Worm (Caenorhabditis elegans) whole organism, young adult: ENCODE measurements around the gene K08D9.10.

Experiments used
- B0261.1 ChIP-seq: sonication (generic microtip); optimal IDR thresholded peaks from 2 replicates; lab custom pipeline; 2016; ENCODE audit warnings: mild to moderate bottlenecking, missing genetic modification characterization, moderate library complexity, missing compliant biosample characterization
- F39B2.1 ChIP-seq: fragments of 200-800 bp; sonication (Bioruptor generic); IDR thresholded peaks from 2 replicates; pipeline ENCODE4 v1.3.6; 2022; ENCODE audit warnings: missing genetic modification reagents, missing genetic modification characterization, missing compliant biosample characterization
- F49E8.2 ChIP-seq: sonication (generic microtip); optimal IDR thresholded peaks from 3 replicates; lab custom pipeline; 2017; ENCODE audit warnings: missing genetic modification characterization, mild to moderate bottlenecking, missing compliant biosample characterization, antibody characterized with exemption, moderate library complexity; ENCODE audit not compliant: insufficient read depth
- F57C9.4 ChIP-seq: sonication (generic microtip); optimal IDR thresholded peaks from 2 replicates; lab custom pipeline; 2017; ENCODE audit warnings: mild to moderate bottlenecking, missing genetic modification characterization, missing compliant biosample characterization
- K12H6.12 ChIP-seq: fragments of 200-800 bp; sonication (Bioruptor generic); optimal IDR thresholded peaks from 2 replicates; lab custom pipeline; 2018; ENCODE audit warnings: mild to moderate bottlenecking, missing genetic modification characterization, missing compliant biosample characterization
- Y56A3A.18 ChIP-seq: fragments of 200-800 bp; sonication (Bioruptor generic); IDR thresholded peaks from 2 replicates; pipeline ENCODE4 v1.3.6; 2022; ENCODE audit warnings: missing genetic modification reagents, missing genetic modification characterization, missing compliant biosample characterization
- ZK185.1 ChIP-seq: sonication (generic microtip); optimal IDR thresholded peaks from 2 replicates; lab custom pipeline; 2016; ENCODE audit warnings: mild to moderate bottlenecking, missing genetic modification characterization, missing compliant biosample characterization; ENCODE audit not compliant: poor library complexity, severe bottlenecking
- aptf-3 ChIP-seq: fragments of 200-800 bp; sonication (Bioruptor generic); IDR thresholded peaks from 2 replicates; pipeline ENCODE4 v1.3.6; 2022; ENCODE audit warnings: missing genetic modification characterization, missing compliant biosample characterization
- atf-7 ChIP-seq: sonication (generic microtip); optimal IDR thresholded peaks from 2 replicates; lab custom pipeline; 2017; ENCODE audit warnings: mild to moderate bottlenecking, missing genetic modification characterization, missing compliant biosample characterization
- athp-1 ChIP-seq: sonication (generic microtip); optimal IDR thresholded peaks from 2 replicates; lab custom pipeline; 2017; ENCODE audit warnings: mild to moderate bottlenecking, missing genetic modification characterization, missing compliant biosample characterization
- attf-3 ChIP-seq: fragments of 200-800 bp; sonication (Bioruptor generic); conservative IDR thresholded peaks from 2 replicates; pipeline ENCODE4 v1.3.6; 2022; ENCODE audit warnings: missing genetic modification reagents, missing genetic modification characterization, missing compliant biosample characterization
- bed-2 ChIP-seq: fragments of 200-800 bp; sonication (Bioruptor generic); IDR thresholded peaks from 2 replicates; pipeline ENCODE4 v1.3.6; 2022; ENCODE audit warnings: missing genetic modification reagents, missing genetic modification characterization, missing compliant biosample characterization
- cebp-2 ChIP-seq: fragments of 200-800 bp; sonication (Bioruptor generic); IDR thresholded peaks from 2 replicates; pipeline ENCODE4 v1.3.6; 2022; ENCODE audit warnings: missing genetic modification characterization, missing compliant biosample characterization
- egl-44 ChIP-seq: fragments of 200-800 bp; sonication (Bioruptor generic); IDR thresholded peaks from 2 replicates; pipeline ENCODE4 v1.3.6; 2022; ENCODE audit warnings: missing genetic modification reagents, missing genetic modification characterization, missing compliant biosample characterization
- egrh-3 ChIP-seq: fragments of 200-800 bp; sonication (Bioruptor generic); IDR thresholded peaks from 2 replicates; pipeline ENCODE4 v1.3.6; 2022; ENCODE audit warnings: missing genetic modification reagents, missing genetic modification characterization, missing compliant biosample characterization
- ets-4 ChIP-seq: fragments of 200-800 bp; sonication (Bioruptor generic); optimal IDR thresholded peaks from 2 replicates; lab custom pipeline; 2018; ENCODE audit warnings: mild to moderate bottlenecking, missing genetic modification characterization, missing compliant biosample characterization
- gei-17 ChIP-seq: fragments of 200-800 bp; sonication (Bioruptor generic); optimal IDR thresholded peaks from 2 replicates; lab custom pipeline; 2018; ENCODE audit warnings: mild to moderate bottlenecking, missing genetic modification characterization, missing compliant biosample characterization
- him-1 ChIP-seq: sonication (generic microtip); optimal IDR thresholded peaks from 2 replicates; lab custom pipeline; 2016; ENCODE audit warnings: missing genotype, missing genetic modification reagents, missing genetic modification characterization, missing compliant biosample characterization
- hmg-1.2 ChIP-seq: fragments of 200-800 bp; sonication (Bioruptor generic); IDR thresholded peaks from 2 replicates; pipeline ENCODE4 v1.3.6; 2022; ENCODE audit warnings: missing genetic modification reagents, missing genetic modification characterization, missing compliant biosample characterization
- lin-26 ChIP-seq: fragments of 200-800 bp; sonication (Bioruptor generic); IDR thresholded peaks from 2 replicates; pipeline ENCODE4 v1.3.6; 2022; ENCODE audit warnings: missing genetic modification reagents, missing genetic modification characterization, missing compliant biosample characterization
- lin-40 ChIP-seq: sonication (generic microtip); optimal IDR thresholded peaks from 2 replicates; lab custom pipeline; 2016; ENCODE audit warnings: missing genetic modification characterization, mild to moderate bottlenecking, missing compliant biosample characterization, missing genotype, missing genetic modification reagents
- lin-54 ChIP-seq: fragments of 200-800 bp; sonication (Bioruptor generic); optimal IDR thresholded peaks from 2 replicates; lab custom pipeline; 2018; ENCODE audit warnings: mild to moderate bottlenecking, missing genetic modification characterization, missing compliant biosample characterization
- lsy-27 ChIP-seq: sonication (generic microtip); optimal IDR thresholded peaks from 2 replicates; lab custom pipeline; 2017; ENCODE audit warnings: missing genetic modification characterization, mild to moderate bottlenecking, missing compliant biosample characterization, antibody characterized with exemption, missing genotype, borderline replicate concordance; ENCODE audit not compliant: insufficient read depth
- madf-10 ChIP-seq: sonication (generic microtip); optimal IDR thresholded peaks from 2 replicates; lab custom pipeline; 2016; ENCODE audit warnings: mild to moderate bottlenecking, missing genetic modification characterization, missing compliant biosample characterization
- madf-3 ChIP-seq: fragments of 200-800 bp; sonication (Bioruptor generic); IDR thresholded peaks from 2 replicates; pipeline ENCODE4 v1.3.6; 2022; ENCODE audit warnings: missing genetic modification reagents, missing genetic modification characterization, missing compliant biosample characterization
- madf-6 ChIP-seq: fragments of 200-800 bp; sonication (Bioruptor generic); IDR thresholded peaks from 2 replicates; pipeline ENCODE4 v1.3.6; 2022; ENCODE audit warnings: missing genetic modification reagents, missing genetic modification characterization, missing compliant biosample characterization
- mcd-1 ChIP-seq: fragments of 200-800 bp; sonication (Bioruptor generic); IDR thresholded peaks from 2 replicates; pipeline ENCODE4 v1.3.6; 2022; ENCODE audit warnings: missing genetic modification reagents, missing genetic modification characterization, missing compliant biosample characterization
- mes-4 ChIP-seq: sonication (generic microtip); optimal IDR thresholded peaks from 2 replicates; lab custom pipeline; 2016; ENCODE audit warnings: missing genotype, missing genetic modification characterization, missing compliant biosample characterization
- mxl-1 ChIP-seq: sonication (generic microtip); optimal IDR thresholded peaks from 2 replicates; lab custom pipeline; 2016; ENCODE audit warnings: missing genetic modification characterization, missing compliant biosample characterization
- nfya-1 ChIP-seq: sonication (generic microtip); optimal IDR thresholded peaks from 2 replicates; lab custom pipeline; 2017; ENCODE audit warnings: antibody characterized with exemption, missing compliant biosample characterization, missing genetic modification characterization, borderline replicate concordance; ENCODE audit not compliant: insufficient read depth
- nfyb-1 ChIP-seq: fragments of 200-800 bp; sonication (Bioruptor generic); IDR thresholded peaks from 2 replicates; pipeline ENCODE4 v1.3.6; 2022; ENCODE audit warnings: missing genetic modification reagents, missing genetic modification characterization, missing compliant biosample characterization
- nhr-120 ChIP-seq: fragments of 200-800 bp; sonication (Bioruptor generic); IDR thresholded peaks from 2 replicates; pipeline ENCODE4 v1.3.6; 2022; ENCODE audit warnings: missing genetic modification characterization, missing compliant biosample characterization
- nhr-80 ChIP-seq: sonication (generic microtip); optimal IDR thresholded peaks from 2 replicates; lab custom pipeline; 2016; ENCODE audit warnings: missing genetic modification characterization, missing compliant biosample characterization
- nhr-90 ChIP-seq: sonication (generic microtip); optimal IDR thresholded peaks from 2 replicates; lab custom pipeline; 2016; ENCODE audit warnings: missing genotype, mild to moderate bottlenecking, missing genetic modification characterization, missing compliant biosample characterization
- pbrm-1 ChIP-seq: fragments of 200-800 bp; sonication (Bioruptor generic); IDR thresholded peaks from 2 replicates; pipeline ENCODE4 v1.3.6; 2022; ENCODE audit warnings: missing genetic modification reagents, missing genetic modification characterization, missing compliant biosample characterization
- pha-4 ChIP-seq: fragments of 150-350 bp; sonication (generic microtip); optimal IDR thresholded peaks from 2 replicates; lab custom pipeline; 2014; ENCODE audit warnings: missing biosample characterization, missing genetic modification reagents, missing genetic modification characterization
- rec-8 ChIP-seq, 2 experiments: sonication (generic microtip); optimal IDR thresholded peaks; 2 replicates each; lab custom pipeline; 2016; ENCODE audit warnings: mild to moderate bottlenecking in 2 of 2, missing genetic modification characterization in 2 of 2, missing genetic modification reagents in 2 of 2, missing genotype in 2 of 2, missing biosample characterization in 1 of 2, missing compliant biosample characterization in 1 of 2, moderate library complexity in 1 of 2
- rpc-1 ChIP-seq, 2 experiments: fragments of 150-350 bp in 1 of 2; sonication (generic microtip) in 1 of 2; optimal IDR thresholded peaks; 2 replicates each; lab custom pipeline; 2014 to 2018; ENCODE audit warnings: missing biosample characterization in 1 of 2, missing genetic modification characterization in 1 of 2, missing genetic modification reagents in 1 of 2, missing genotype in 1 of 2
- sea-2 ChIP-seq: fragments of 200-800 bp; sonication (Bioruptor generic); IDR thresholded peaks from 2 replicates; pipeline ENCODE4 v1.3.6; 2022; ENCODE audit warnings: missing genetic modification characterization, missing compliant biosample characterization
- somi-1 ChIP-seq: fragments of 200-800 bp; sonication (Bioruptor generic); optimal IDR thresholded peaks from 2 replicates; lab custom pipeline; 2018; ENCODE audit warnings: mild to moderate bottlenecking, missing genetic modification characterization, missing compliant biosample characterization
- tbx-9 ChIP-seq: sonication (generic microtip); optimal IDR thresholded peaks from 2 replicates; lab custom pipeline; 2016; ENCODE audit warnings: borderline replicate concordance, missing genetic modification characterization, inconsistent platforms, missing compliant biosample characterization
- ztf-26 ChIP-seq: sonication (generic microtip); optimal IDR thresholded peaks from 2 replicates; lab custom pipeline; 2017; ENCODE audit warnings: missing genetic modification characterization, missing compliant biosample characterization
- ztf-6 ChIP-seq: fragments of 200-800 bp; sonication (Bioruptor generic); IDR thresholded peaks from 2 replicates; pipeline ENCODE4 v1.3.6; 2022; ENCODE audit warnings: missing genetic modification reagents, missing genetic modification characterization, missing compliant biosample characterization

The K08D9.10 gene

DNA sequence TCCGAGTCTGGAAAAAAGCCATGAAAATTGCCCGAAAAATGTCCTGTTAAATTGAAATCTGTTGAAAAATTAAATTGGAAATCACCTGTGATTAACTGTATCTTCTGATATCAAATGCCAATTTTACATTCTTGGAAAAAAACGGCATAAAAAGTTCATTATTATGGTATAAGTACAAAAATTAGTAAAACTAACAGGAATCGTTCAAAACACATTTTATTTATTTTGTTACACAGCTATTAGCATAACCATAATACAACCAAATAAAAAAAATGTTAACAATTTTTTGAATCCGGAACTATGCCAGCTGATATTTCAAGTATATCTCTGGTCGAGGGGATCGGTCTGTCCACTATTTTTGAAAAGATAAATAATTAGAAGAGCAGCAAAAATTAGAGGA is at the start of gene K08D9.10:
TSS of gene K08D9.10 (plus strand) at position 301 of the 400 bp plus-strand sequence.
- no peak for TF ChIP-seq egl-44

DNA sequence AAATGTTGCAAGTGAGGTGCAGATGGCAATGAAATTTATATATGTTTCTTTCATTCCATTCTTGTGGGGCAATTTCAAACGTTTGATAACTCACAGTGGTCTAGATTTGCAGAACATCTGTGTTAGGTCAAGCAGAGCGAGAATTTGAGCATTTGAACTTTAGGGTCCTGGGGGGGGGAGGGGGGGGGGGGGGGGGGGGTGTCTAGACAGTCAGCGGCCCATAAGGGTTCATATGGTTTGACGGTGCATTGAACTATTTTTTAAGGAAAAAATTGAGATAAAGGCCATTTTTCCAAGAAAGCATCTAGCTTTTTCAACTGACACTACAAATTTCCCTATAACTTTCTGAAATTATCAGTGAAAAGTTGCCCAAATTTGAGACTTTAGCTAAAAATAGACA is 44.8 kb upstream of the K08D9.10 start:
- TF ChIP-seq sea-2 (GFP tag; lab: Robert Waterston, UW) (no peak), egrh-3 (GFP tag; lab: Robert Waterston, UW) (peak; percentile 78; the same call in 1 of the 2 replicates)

DNA sequence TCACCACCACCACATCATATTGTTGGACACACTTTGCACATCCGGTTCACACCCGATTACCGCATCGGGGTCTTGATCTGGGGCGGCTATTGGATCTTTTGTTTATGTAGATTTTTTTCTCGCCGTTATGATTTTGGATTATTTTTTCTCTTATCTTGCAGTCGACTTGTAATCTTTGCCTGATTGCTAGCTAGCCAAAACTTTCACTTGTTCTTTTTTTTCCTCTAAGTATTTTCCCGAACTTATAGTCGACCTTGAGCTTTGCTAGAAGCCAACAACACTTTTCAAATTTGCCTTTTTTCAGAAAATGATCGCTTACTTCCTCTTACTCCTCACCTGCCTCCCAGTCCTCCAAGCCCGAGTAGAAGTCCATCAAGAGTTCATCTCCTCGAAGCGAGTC is 42.7 kb upstream of the K08D9.10 start, which contains the start of gene lag-2:
TSS of gene lag-2 (plus strand) at position 301 of the 400 bp plus-strand sequence.
- TF ChIP-seq madf-3 (GFP tag; lab: Robert Waterston, UW) = no peak
- TF ChIP-seq pha-4 (tag; lab: Kevin White, UChicago) = no peak
- TF ChIP-seq nfya-1 (tag; lab: Kevin White, UChicago) = no peak
- no peak for TF ChIP-seq athp-1 (tag; lab: Kevin White, UChicago)
- TF ChIP-seq lin-26 (GFP tag; lab: Robert Waterston, UW) = no peak
- TF ChIP-seq gei-17 (GFP tag; lab: Kevin White, UChicago) = no peak
- no peak for TF ChIP-seq cebp-2 (GFP tag; lab: Robert Waterston, UW)
- no peak for TF ChIP-seq egl-44
- no peak for TF ChIP-seq aptf-3
- no peak for TF ChIP-seq ztf-6

DNA sequence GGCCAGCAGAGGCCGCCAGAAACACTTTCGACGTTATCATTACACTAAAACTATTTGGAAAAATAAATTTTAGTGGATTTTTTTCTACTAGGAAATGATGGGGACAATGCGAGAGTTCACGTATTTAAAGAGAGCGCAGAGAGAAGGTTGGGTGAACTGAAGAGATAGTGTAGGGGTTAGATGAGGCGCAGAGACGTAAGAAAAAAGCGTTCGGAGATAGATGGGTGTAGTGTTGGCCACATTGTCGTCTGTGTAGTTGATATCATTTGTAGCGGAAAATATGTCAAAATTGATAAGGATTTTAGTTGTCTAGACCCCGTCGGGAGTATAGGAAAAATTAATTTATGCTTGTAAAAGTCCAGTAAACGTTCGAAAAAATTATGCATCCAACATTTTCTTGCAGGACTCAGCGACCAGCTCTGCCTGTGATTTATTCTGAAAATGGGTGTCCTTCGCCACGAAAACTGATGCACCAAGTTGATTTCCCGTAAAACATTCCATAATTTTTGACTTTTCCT is 37.5 kb upstream of the K08D9.10 start, which contains the start of the genes Y73C8B.3 and Y73C8B.9:
TSS of gene Y73C8B.3 (minus strand) at position 147 of the 518 bp plus-strand sequence.
TSS of gene Y73C8B.9 (plus strand) at position 468 of the 518 bp plus-strand sequence.
- no peak for TF ChIP-seq bed-2 (GFP tag; lab: Robert Waterston, UW)
- peak; percentile 6 for TF ChIP-seq atf-7 (tag; lab: Kevin White, UChicago)
- no peak for TF ChIP-seq F39B2.1 (GFP tag; lab: Robert Waterston, UW)
- TF ChIP-seq lin-40 (tag; lab: Kevin White, UChicago) = peak; percentile 5
- TF ChIP-seq mcd-1 (GFP tag; lab: Robert Waterston, UW) = peak; percentile 33; the same call in 1 of the 2 replicates
- TF ChIP-seq B0261.1 (tag; lab: Kevin White, UChicago) = no peak
- TF ChIP-seq tbx-9 (tag; lab: Kevin White, UChicago) = no peak
- no peak for TF ChIP-seq K12H6.12 (tag; lab: Kevin White, UChicago)
- TF ChIP-seq Y56A3A.18 (GFP tag; lab: Robert Waterston, UW) = no peak
- TF ChIP-seq madf-6 (GFP tag; lab: Robert Waterston, UW) = no peak
- peak; percentile 52 for TF ChIP-seq nhr-80
- no peak for TF ChIP-seq madf-3 (GFP tag; lab: Robert Waterston, UW)
- no peak for TF ChIP-seq pbrm-1 (GFP tag; lab: Robert Waterston, UW)
- TF ChIP-seq lin-54 = no peak
- no peak for TF ChIP-seq madf-10 (tag; lab: Kevin White, UChicago)
- TF ChIP-seq ets-4 (GFP tag; lab: Kevin White, UChicago) = no peak
- no peak for TF ChIP-seq F57C9.4 (tag; lab: Kevin White, UChicago)
- TF ChIP-seq ztf-6 = no peak
- no peak for TF ChIP-seq nhr-90 (tag; lab: Kevin White, UChicago)
- no peak for TF ChIP-seq him-1 (tag; lab: Kevin White, UChicago)
- TF ChIP-seq mxl-1 (tag; lab: Kevin White, UChicago) = no peak
- TF ChIP-seq mes-4 (tag; lab: Kevin White, UChicago) = no peak
- no peak for TF ChIP-seq rpc-1 (optimal IDR thresholded peaks at IDR 0.05; lab: Kevin White, UChicago)
- no peak for TF ChIP-seq rpc-1 (tag; optimal IDR thresholded peaks at IDR 0.05; lab: Kevin White, UChicago)
- TF ChIP-seq somi-1 (GFP tag; lab: Kevin White, UChicago) = no peak
- no peak for TF ChIP-seq nhr-120 (GFP tag; lab: Robert Waterston, UW)
- no peak for TF ChIP-seq rec-8 (tag; optimal IDR thresholded peaks at IDR 0.05; lab: Kevin White, UChicago)
- TF ChIP-seq F49E8.2 (tag; lab: Kevin White, UChicago) = no peak
- TF ChIP-seq attf-3 (GFP tag; lab: Robert Waterston, UW) = no peak
- no peak for TF ChIP-seq ztf-26 (tag; lab: Kevin White, UChicago)
- TF ChIP-seq lsy-27 (tag; lab: Kevin White, UChicago) = no peak
- no peak for TF ChIP-seq egl-44
- TF ChIP-seq nfyb-1 (GFP tag; lab: Robert Waterston, UW) = peak; percentile 28; the same call in 1 of the 2 replicates
- TF ChIP-seq ZK185.1 (tag; lab: Kevin White, UChicago) = no peak
- TF ChIP-seq hmg-1.2 (GFP tag; lab: Robert Waterston, UW) = peak; percentile 89; the same call in 1 of the 2 replicates
